Fruit fly (Drosophila melanogaster): ENCODE results near the gene noi.

Gene noi

dm6 chr3R:5551593-5551992, 39.7 kb downstream of the noi start (continued):
- peak; percentile 67 for TF ChIP-seq CG16813 (GFP tag; IDR thresholded peaks at IDR 0.05; ENCODE audit: partially characterized antibody)

- TF ChIP-seq toy (GFP tag; IDR thresholded peaks at IDR 0.05) (no peak), dati (GFP tag; IDR thresholded peaks at IDR 0.05) (no peak), chn (GFP tag; optimal IDR thresholded peaks at IDR 0.05) (no peak), CTCF (GFP tag; optimal IDR thresholded peaks at IDR 0.05) (no peak), Atf6 (GFP tag; IDR thresholded peaks at IDR 0.05) (no peak), CG3065 (GFP tag; optimal IDR thresholded peaks at IDR 0.05) (no peak), disco-r (GFP tag; optimal IDR thresholded peaks at IDR 0.05) (no peak), Med (GFP tag) (no peak), CG6689 (GFP tag; IDR thresholded peaks at IDR 0.05) (no peak), CG6254 (GFP tag; optimal IDR thresholded peaks at IDR 0.05) (no peak), CG7928 (GFP tag; optimal IDR thresholded peaks at IDR 0.05) (no peak), hb (GFP tag; IDR thresholded peaks at IDR 0.05; ENCODE audit: partially characterized antibody) (no peak), CG14050 (GFP tag; IDR thresholded peaks at IDR 0.05) (no peak)
These were observed 40.2 kb downstream of the noi start, which contains the start of gene mia for dm6 chr3R:5551068-5551467. Gene mia (minus strand): TSS chr3R:5551168.

- TF ChIP-seq Chrac-16 (GFP tag; optimal IDR thresholded peaks at IDR 0.05), result no peak
- TF ChIP-seq sens (GFP tag), result peak; percentile 62
- no peak for TF ChIP-seq CG14965 (GFP tag; optimal IDR thresholded peaks at IDR 0.05; ENCODE audit: borderline replicate concordance)
- no peak for TF ChIP-seq CG2875 (GFP tag; optimal IDR thresholded peaks at IDR 0.05)
- TF ChIP-seq disco-r (GFP tag; optimal IDR thresholded peaks at IDR 0.05), result no peak
- no peak for TF ChIP-seq sob (GFP tag; IDR thresholded peaks at IDR 0.05)
- no peak for TF ChIP-seq CG34376 (GFP tag; optimal IDR thresholded peaks at IDR 0.05)
- TF ChIP-seq Dref (GFP tag; IDR thresholded peaks at IDR 0.05), result peak; percentile 90
- TF ChIP-seq CG9437 (GFP tag; optimal IDR thresholded peaks at IDR 0.05), result no peak
- TF ChIP-seq en (GFP tag; optimal IDR thresholded peaks at IDR 0.05), result no peak
- TF ChIP-seq CG11093 (GFP tag; IDR thresholded peaks at IDR 0.05), result no peak
- no peak for TF ChIP-seq bab2 (GFP tag; optimal IDR thresholded peaks at IDR 0.05)
- peak; percentile 56 for TF ChIP-seq ato (GFP tag; IDR thresholded peaks at IDR 0.05; ENCODE audit: partially characterized antibody)
- 0 out of 3 replicates have a peak, but pooled peaks have one; percentile 42 for TF ChIP-seq CG11560 (tag; IDR thresholded peaks at IDR 0.05)
- peak; percentile 35 for TF ChIP-seq trem (tag; optimal IDR thresholded peaks at IDR 0.05)
- TF ChIP-seq CG42726 (GFP tag; IDR thresholded peaks at IDR 0.05; ENCODE audit: partially characterized antibody), result peak; percentile 46; the same call in 1 of the 2 replicates
- TF ChIP-seq D (optimal IDR thresholded peaks at IDR 0.05), result no peak
- no peak for TF ChIP-seq D (GFP tag; optimal IDR thresholded peaks at IDR 0.05)
- no peak for TF ChIP-seq Trl (optimal IDR thresholded peaks at IDR 0.05)
- TF ChIP-seq Trl (GFP tag; optimal IDR thresholded peaks at IDR 0.05), result no peak
- no peak for TF ChIP-seq crol (GFP tag; IDR thresholded peaks at IDR 0.05)
- TF ChIP-seq tna (GFP tag; IDR thresholded peaks at IDR 0.05; ENCODE audit: partially characterized antibody), result peak; percentile 63
- no peak for TF ChIP-seq tio (GFP tag; optimal IDR thresholded peaks at IDR 0.05)
- no peak for TF ChIP-seq Doc2 (GFP tag; IDR thresholded peaks at IDR 0.05)
- TF ChIP-seq CG12299 (tag; optimal IDR thresholded peaks at IDR 0.05), result no peak
- TF ChIP-seq Nf-YB (GFP tag; optimal IDR thresholded peaks at IDR 0.05), result no peak
- TF ChIP-seq CG6683 (GFP tag; optimal IDR thresholded peaks at IDR 0.05), result no peak
- TF ChIP-seq CG10366 (GFP tag; IDR thresholded peaks at IDR 0.05), result no peak
- no peak for TF ChIP-seq lmd (GFP tag; IDR thresholded peaks at IDR 0.05)
- TF ChIP-seq CG14710 (tag; optimal IDR thresholded peaks at IDR 0.05), result peak; percentile 27
- TF ChIP-seq CG11695 (GFP tag; IDR thresholded peaks at IDR 0.05), result no peak
- peak; percentile 51; the same call in 1 of the 3 replicates for TF ChIP-seq knrl (GFP tag; IDR thresholded peaks at IDR 0.05; ENCODE audit: partially characterized antibody)
- no peak for TF ChIP-seq chn (GFP tag; optimal IDR thresholded peaks at IDR 0.05)
- TF ChIP-seq CG17568 (GFP tag; optimal IDR thresholded peaks at IDR 0.05), result no peak
- no peak for TF ChIP-seq Xrp1 (GFP tag; IDR thresholded peaks at IDR 0.05)
- TF ChIP-seq Fer2 (tag; optimal IDR thresholded peaks at IDR 0.05), result no peak
- no peak for TF ChIP-seq Mrtf (GFP tag; IDR thresholded peaks at IDR 0.05)
- TF ChIP-seq CG9797 (GFP tag; optimal IDR thresholded peaks at IDR 0.05), result peak; percentile 35
These were observed 40.8 kb downstream of the noi start for dm6 chr3R:5550452-5550851.

Measured in whole organism, embryonic.